Worm (Caenorhabditis elegans) whole organism, L4/young adult: ENCODE measurements around the gene sup-9.

Experiments used
- W03F9.2 ChIP-seq: fragments of 150-350 bp; optimal IDR thresholded peaks from 2 replicates; lab custom pipeline; 2014; ENCODE audit warnings: missing biosample characterization, missing genetic modification characterization
- him-1 ChIP-seq: sonication (generic microtip); optimal IDR thresholded peaks from 2 replicates; lab custom pipeline; 2016; ENCODE audit warnings: missing genotype, missing genetic modification reagents, missing genetic modification characterization, missing compliant biosample characterization

ce11 chrII:2710919-2711318, 24.1 kb upstream of the sup-9 start, which contains the start of gene T05A8.2:
- no peak for TF ChIP-seq him-1
- no peak for TF ChIP-seq W03F9.2 (tag; lab: Kevin White, UChicago)
